Fruit fly (Drosophila melanogaster) whole organism, embryonic: Measurements from ENCODE around the gene CG10761.

Source experiments
- Awh ChIP-seq: fragments of 200-800 bp; sonication (Bioruptor generic); IDR thresholded peaks from 2 replicates; pipeline ENCODE4, ENCODE4 v1.3.6; 2022; ENCODE audit warnings: missing biosample characterization, missing genetic modification characterization
- CG10274 ChIP-seq: fragments of 200-800 bp; sonication (Bioruptor generic); optimal IDR thresholded peaks from 3 replicates; lab custom pipeline; 2017; ENCODE audit warnings: missing biosample characterization, mild to moderate bottlenecking, missing genetic modification characterization
- CG10366 ChIP-seq: fragments of 200-800 bp; sonication (Bioruptor generic); IDR thresholded peaks from 2 replicates; pipeline ENCODE4 v1.3.6; 2022; ENCODE audit warnings: missing biosample characterization, missing genetic modification characterization
- CG10654 ChIP-seq: fragments of 200-800 bp; sonication (Bioruptor generic); optimal IDR thresholded peaks from 2 replicates; lab custom pipeline; 2016; ENCODE audit warnings: missing biosample characterization, missing genetic modification characterization
- CG11560 ChIP-seq: fragments of 200-800 bp; sonication (Bioruptor generic); IDR thresholded peaks from 3 replicates; pipeline ENCODE4 v1.3.6; 2022; ENCODE audit warnings: missing biosample characterization, missing genetic modification characterization
- CG11696 ChIP-seq: fragments of 200-800 bp; sonication (Bioruptor generic); IDR thresholded peaks from 2 replicates; pipeline ENCODE4 v1.3.6; 2022; ENCODE audit warnings: missing biosample characterization, missing genetic modification characterization
- CG12104 ChIP-seq: fragments of 200-800 bp; sonication (Bioruptor generic); optimal IDR thresholded peaks from 3 replicates; lab custom pipeline; 2016; ENCODE audit warnings: missing biosample characterization, missing genetic modification characterization
- CG14710 ChIP-seq: fragments of 200-800 bp; sonication (Bioruptor generic); optimal IDR thresholded peaks from 3 replicates; lab custom pipeline; 2019; ENCODE audit warnings: missing biosample characterization, mild to moderate bottlenecking, missing genetic modification characterization, moderate library complexity
- CG17385 ChIP-seq: fragments of 200-800 bp; sonication (Bioruptor generic); optimal IDR thresholded peaks from 3 replicates; lab custom pipeline; 2018; ENCODE audit warnings: missing biosample characterization, mild to moderate bottlenecking, missing genetic modification characterization
- CG2120 ChIP-seq: fragments of 200-800 bp; sonication (Bioruptor generic); optimal IDR thresholded peaks from 3 replicates; lab custom pipeline; 2016; ENCODE audit warnings: missing biosample characterization, missing genetic modification characterization
- CG31441 ChIP-seq: fragments of 200-800 bp; sonication (Bioruptor generic); IDR thresholded peaks from 2 replicates; pipeline ENCODE4 v1.3.6; 2022; ENCODE audit warnings: missing biosample characterization, missing genetic modification characterization
- CG3163 ChIP-seq: fragments of 200-800 bp; sonication (Bioruptor generic); optimal IDR thresholded peaks from 3 replicates; lab custom pipeline; 2016; ENCODE audit warnings: missing biosample characterization, missing genetic modification characterization
- CG32772 ChIP-seq: fragments of 200-800 bp; sonication (Bioruptor generic); IDR thresholded peaks from 2 replicates; pipeline ENCODE4 v1.3.6; 2022; ENCODE audit warnings: missing biosample characterization, missing genetic modification characterization
- CG34422 ChIP-seq: fragments of 200-800 bp; sonication (Bioruptor generic); IDR thresholded peaks from 3 replicates; pipeline ENCODE4 v1.3.6; 2022; ENCODE audit warnings: missing biosample characterization, missing genetic modification characterization
- CG4360 ChIP-seq: fragments of 200-800 bp; sonication (Bioruptor generic); IDR thresholded peaks from 2 replicates; pipeline ENCODE4 v1.3.6; 2022; ENCODE audit warnings: missing biosample characterization, missing genetic modification characterization
- CG6765 ChIP-seq: fragments of 200-800 bp; sonication (Bioruptor generic); optimal IDR thresholded peaks from 3 replicates; lab custom pipeline; 2017; ENCODE audit warnings: missing biosample characterization, mild to moderate bottlenecking, missing genetic modification characterization
- CG7357 ChIP-seq: fragments of 200-800 bp; sonication (Bioruptor generic); IDR thresholded peaks from 3 replicates; pipeline ENCODE4 v1.3.6; 2022; ENCODE audit warnings: missing biosample characterization, missing genetic modification characterization
- CG8290 ChIP-seq, 3 experiments: fragments of 200-800 bp; sonication (Bioruptor generic); optimal IDR thresholded peaks; 2 replicates each; lab custom pipeline; 2016 to 2019; ENCODE audit warnings: missing biosample characterization in 3 of 3, missing genetic modification characterization in 3 of 3, mild to moderate bottlenecking in 2 of 3, moderate library complexity in 1 of 3
- CG9215 ChIP-seq: fragments of 200-800 bp; sonication (Bioruptor generic); IDR thresholded peaks from 2 replicates; pipeline ENCODE4 v1.3.6; 2022; ENCODE audit warnings: missing biosample characterization, missing genetic modification characterization
- CkIIα-i1 ChIP-seq: fragments of 200-800 bp; sonication (Bioruptor generic); IDR thresholded peaks from 2 replicates; pipeline ENCODE4 v1.3.6; 2022; ENCODE audit warnings: missing biosample characterization, missing genetic modification characterization
- D ChIP-seq, 2 experiments: fragments of 200-800 bp in 1 of 2; fragments of >200 bp in 1 of 2; sonication (Bioruptor generic) in 1 of 2; optimal IDR thresholded peaks; 2 replicates in 1 of 2; 3 replicates in 1 of 2; lab custom pipeline; 2017; ENCODE audit warnings: mild to moderate bottlenecking in 1 of 2, missing biosample characterization in 1 of 2, missing genetic modification characterization in 1 of 2, missing genetic modification reagents in 1 of 2
- D19A ChIP-seq: fragments of 200-800 bp; optimal IDR thresholded peaks from 3 replicates; lab custom pipeline; 2019; ENCODE audit warnings: missing biosample characterization, mild to moderate bottlenecking, missing genetic modification characterization, moderate library complexity
- Dek ChIP-seq: fragments of 200-800 bp; sonication (Bioruptor generic); optimal IDR thresholded peaks from 3 replicates; lab custom pipeline; 2019; ENCODE audit warnings: missing biosample characterization, mild to moderate bottlenecking, missing genetic modification characterization, moderate library complexity
- Fer1 ChIP-seq: fragments of 200-800 bp; sonication (Bioruptor generic); optimal IDR thresholded peaks from 2 replicates; lab custom pipeline; 2017; ENCODE audit warnings: missing biosample characterization, mild to moderate bottlenecking, missing genetic modification characterization
- Fer2 ChIP-seq: fragments of 200-800 bp; sonication (Bioruptor generic); optimal IDR thresholded peaks from 2 replicates; lab custom pipeline; 2018; ENCODE audit warnings: missing biosample characterization, mild to moderate bottlenecking, missing genetic modification characterization, moderate library complexity
- Gsc ChIP-seq: fragments of 200-800 bp; sonication (Bioruptor generic); IDR thresholded peaks from 2 replicates; pipeline ENCODE4 v1.3.6; 2022; ENCODE audit warnings: missing biosample characterization, missing genetic modification characterization
- HLHmδ ChIP-seq: fragments of 200-800 bp; sonication (Bioruptor generic); optimal IDR thresholded peaks from 2 replicates; lab custom pipeline; 2018; ENCODE audit warnings: missing biosample characterization, mild to moderate bottlenecking, missing genetic modification characterization, moderate library complexity
- MBD-R2 ChIP-seq: fragments of 200-800 bp; sonication (Bioruptor generic); IDR thresholded peaks from 2 replicates; pipeline ENCODE4 v1.3.6; 2022; ENCODE audit warnings: missing biosample characterization, missing genetic modification characterization
- MTF-1 ChIP-seq: fragments of 200-800 bp; sonication (Bioruptor generic); optimal IDR thresholded peaks from 2 replicates; lab custom pipeline; 2018; ENCODE audit warnings: missing biosample characterization, mild to moderate bottlenecking, missing genetic modification characterization, borderline replicate concordance
- Nf-YB ChIP-seq: fragments of 200-800 bp; sonication (Bioruptor generic); optimal IDR thresholded peaks from 3 replicates; lab custom pipeline; 2019; ENCODE audit warnings: missing biosample characterization, mild to moderate bottlenecking, missing genetic modification characterization, moderate library complexity
- Sox102F ChIP-seq: fragments of 200-800 bp; sonication (Bioruptor generic); optimal IDR thresholded peaks from 2 replicates; lab custom pipeline; 2018; ENCODE audit warnings: missing biosample characterization, mild to moderate bottlenecking, missing genetic modification characterization, moderate library complexity
- amos ChIP-seq: fragments of 200-800 bp; sonication (Bioruptor generic); IDR thresholded peaks from 2 replicates; pipeline ENCODE4 v1.3.6; 2022; ENCODE audit warnings: missing biosample characterization, missing genetic modification characterization; ENCODE audit not compliant: partially characterized antibody
- ara ChIP-seq: fragments of 200-800 bp; sonication (Bioruptor generic); IDR thresholded peaks from 2 replicates; pipeline ENCODE4 v1.3.6; 2022; ENCODE audit warnings: missing biosample characterization, missing genetic modification characterization
- az2 ChIP-seq: fragments of 200-800 bp; sonication (Bioruptor generic); optimal IDR thresholded peaks from 3 replicates; lab custom pipeline; 2016; ENCODE audit warnings: missing biosample characterization, missing genetic modification characterization
- cad ChIP-seq: fragments of >200 bp; optimal IDR thresholded peaks from 2 replicates; lab custom pipeline; 2017; ENCODE audit warnings: missing biosample characterization, missing genetic modification characterization
- crp ChIP-seq, 2 experiments: fragments of 200-800 bp; sonication (Bioruptor generic); optimal IDR thresholded peaks; 2 replicates in 1 of 2; 3 replicates in 1 of 2; lab custom pipeline; 2017; ENCODE audit warnings: missing biosample characterization in 2 of 2, missing genetic modification characterization in 2 of 2, mild to moderate bottlenecking in 1 of 2, moderate library complexity in 1 of 2
- dm ChIP-seq: fragments of 200-800 bp; sonication (Bioruptor generic); optimal IDR thresholded peaks from 3 replicates; lab custom pipeline; 2016; ENCODE audit warnings: missing biosample characterization, missing genetic modification characterization
- fd64A ChIP-seq: fragments of 200-800 bp; sonication (Bioruptor generic); optimal IDR thresholded peaks from 3 replicates; lab custom pipeline; 2018; ENCODE audit warnings: missing biosample characterization, mild to moderate bottlenecking, missing genetic modification characterization
- gcm ChIP-seq: fragments of 200-800 bp; sonication (Bioruptor generic); optimal IDR thresholded peaks from 2 replicates; lab custom pipeline; 2019; ENCODE audit warnings: missing biosample characterization, mild to moderate bottlenecking, missing genetic modification characterization, moderate library complexity
- kay ChIP-seq: fragments of 200-800 bp; sonication (Bioruptor generic); optimal IDR thresholded peaks from 2 replicates; lab custom pipeline; 2016; ENCODE audit warnings: missing biosample characterization, missing genetic modification characterization
- klu ChIP-seq: fragments of 200-800 bp; sonication (Bioruptor generic); IDR thresholded peaks from 2 replicates; pipeline ENCODE4 v1.3.6; 2022; ENCODE audit warnings: missing biosample characterization, missing genetic modification characterization
- lab ChIP-seq: fragments of 200-800 bp; sonication (Bioruptor generic); optimal IDR thresholded peaks from 3 replicates; lab custom pipeline; 2017; ENCODE audit warnings: missing biosample characterization, missing genetic modification characterization, mild to moderate bottlenecking, moderate library complexity, missing genetic modification reagents
- lmd ChIP-seq: fragments of 200-800 bp; sonication (Bioruptor generic); IDR thresholded peaks from 2 replicates; pipeline ENCODE4 v1.3.6; 2022; ENCODE audit warnings: missing biosample characterization, missing genetic modification characterization
- nmo ChIP-seq: fragments of 200-800 bp; sonication (Bioruptor generic); optimal IDR thresholded peaks from 2 replicates; lab custom pipeline; 2018; ENCODE audit warnings: missing biosample characterization, mild to moderate bottlenecking, missing genetic modification characterization, moderate library complexity
- org-1 ChIP-seq: fragments of 200-800 bp; sonication (Bioruptor generic); optimal IDR thresholded peaks from 2 replicates; lab custom pipeline; 2017; ENCODE audit warnings: missing biosample characterization, missing genetic modification characterization
- slbo ChIP-seq: fragments of 200-800 bp; sonication (Bioruptor generic); IDR thresholded peaks from 2 replicates; pipeline ENCODE4 v1.3.6; 2022; ENCODE audit warnings: missing biosample characterization, missing genetic modification characterization
- toy ChIP-seq: fragments of 200-800 bp; sonication (Bioruptor generic); IDR thresholded peaks from 2 replicates; pipeline ENCODE4 v1.3.6; 2022; ENCODE audit warnings: missing biosample characterization, missing genetic modification characterization
- twi ChIP-seq: fragments of 200-800 bp; optimal IDR thresholded peaks from 2 replicates; lab custom pipeline; 2019; ENCODE audit warnings: missing biosample characterization, mild to moderate bottlenecking, missing genetic modification characterization, moderate library complexity
- usp ChIP-seq: fragments of >200 bp; optimal IDR thresholded peaks from 2 replicates; lab custom pipeline; 2017; ENCODE audit warnings: missing biosample characterization, missing genetic modification characterization
- wor ChIP-seq: fragments of 200-800 bp; sonication (Bioruptor generic); IDR thresholded peaks from 2 replicates; pipeline ENCODE4 v1.3.6; 2022; ENCODE audit warnings: missing biosample characterization, missing genetic modification characterization

Gene CG10761

dm6 chrX:8211094-8211730, 48.6 kb upstream of the CG10761 start (continued):
- TF ChIP-seq fd64A (GFP tag; lab: Kevin White, UChicago) = no peak
- no peak for TF ChIP-seq CG8290 (GFP tag; optimal IDR thresholded peaks at IDR 0.05; lab: Kevin White, UChicago)
- TF ChIP-seq CG8290 (tag; optimal IDR thresholded peaks at IDR 0.05; lab: Kevin White, UChicago) = no peak
- no peak for TF ChIP-seq CG3163 (GFP tag; lab: Kevin White, UChicago)
- TF ChIP-seq CG4360 (GFP tag; lab: Robert Waterston, UW) = no peak
- no peak for TF ChIP-seq gcm (GFP tag; lab: Kevin White, UChicago)
- TF ChIP-seq Sox102F (GFP tag; lab: Kevin White, UChicago) = no peak
- no peak for TF ChIP-seq klu
- no peak for TF ChIP-seq toy
- peak; percentile 3 for TF ChIP-seq Fer1 (GFP tag; lab: Kevin White, UChicago)
- no peak for TF ChIP-seq MTF-1 (GFP tag; lab: Kevin White, UChicago)
- TF ChIP-seq lmd (GFP tag; lab: Robert Waterston, UW) = no peak
- TF ChIP-seq CG10274 (GFP tag; lab: Kevin White, UChicago) = no peak
- TF ChIP-seq CG10654 (GFP tag; lab: Kevin White, UChicago) = no peak
- no peak for TF ChIP-seq org-1 (GFP tag; lab: Kevin White, UChicago)
- TF ChIP-seq amos = no peak
- TF ChIP-seq CG11696 (GFP tag; lab: Robert Waterston, UW) = peak; percentile 77
- no peak for TF ChIP-seq Gsc
- peak; percentile 30 for TF ChIP-seq nmo
- TF ChIP-seq CG9215 (GFP tag; lab: Robert Waterston, UW) = no peak
- TF ChIP-seq twi (tag; lab: Kevin White, UChicago) = peak; percentile 25
- no peak for TF ChIP-seq cad (GFP tag; lab: Kevin White, UChicago)
- TF ChIP-seq kay (GFP tag; lab: Kevin White, UChicago) = no peak
- peak; percentile 6 for TF ChIP-seq CG14710 (tag; lab: Kevin White, UChicago)
- peak; percentile 58; the same call in 1 of the 2 replicates for TF ChIP-seq ara (GFP tag; lab: Robert Waterston, UW)
- TF ChIP-seq Nf-YB (GFP tag; lab: Kevin White, UChicago) = no peak
- TF ChIP-seq CG12104 (GFP tag; lab: Kevin White, UChicago) = no peak
- no peak for TF ChIP-seq HLHmδ (GFP tag; lab: Kevin White, UChicago)
- peak; percentile 9 for TF ChIP-seq lab (GFP tag; lab: Kevin White, UChicago)
- no peak for TF ChIP-seq CG32772 (GFP tag; lab: Robert Waterston, UW)
- peak; percentile 9 for TF ChIP-seq D19A (tag; lab: Kevin White, UChicago)
- TF ChIP-seq Fer2 (tag; lab: Kevin White, UChicago) = no peak
- no peak for TF ChIP-seq CG7357 (GFP tag; lab: Robert Waterston, UW)
- TF ChIP-seq Awh (GFP tag; lab: Robert Waterston, UW) = peak; percentile 27; the same call in 1 of the 2 replicates
- no peak for TF ChIP-seq D (optimal IDR thresholded peaks at IDR 0.05; lab: Kevin White, UChicago)
- no peak for TF ChIP-seq D (GFP tag; optimal IDR thresholded peaks at IDR 0.05; lab: Kevin White, UChicago)
- TF ChIP-seq CG34422 (GFP tag; lab: Robert Waterston, UW) = peak; percentile 42; the same call in 1 of the 3 replicates
- no peak for TF ChIP-seq CG11560 (tag; lab: Robert Waterston, UW)
- TF ChIP-seq CG10366 = 0 out of 2 replicates have a peak, but pooled peaks have one; percentile 7
- peak; percentile 21 for TF ChIP-seq CG2120 (GFP tag; lab: Kevin White, UChicago)
- TF ChIP-seq slbo (GFP tag; lab: Robert Waterston, UW) = peak; percentile 46; the same call in 1 of the 2 replicates
- TF ChIP-seq dm (GFP tag; lab: Kevin White, UChicago) = no peak
- no peak for TF ChIP-seq az2
- no peak for TF ChIP-seq Dek (tag; lab: Kevin White, UChicago)
- TF ChIP-seq CG17385 = no peak
- no peak for TF ChIP-seq usp (GFP tag; lab: Kevin White, UChicago)
- 0 out of 2 replicates have a peak, but pooled peaks have one; percentile 13 for TF ChIP-seq CG31441 (GFP tag; lab: Robert Waterston, UW)
- TF ChIP-seq crp (GFP tag; optimal IDR thresholded peaks at IDR 0.05; lab: Kevin White, UChicago) = no peak
- no peak for TF ChIP-seq wor (GFP tag; lab: Robert Waterston, UW)
- TF ChIP-seq CkIIα-i1 (GFP tag; lab: Robert Waterston, UW) = no peak
- TF ChIP-seq CG6765 = no peak
- TF ChIP-seq MBD-R2 (GFP tag; lab: Robert Waterston, UW) = no peak
